Fruit fly (Drosophila melanogaster) whole organism, embryonic: ENCODE results near the gene CG45488.

Experiments
- B-H1 ChIP-seq: fragments of 200-800 bp; sonication (Bioruptor generic); IDR thresholded peaks from 3 replicates; pipeline ENCODE4 v1.3.6; 2022; ENCODE audit warnings: missing biosample characterization, missing genetic modification characterization
- Bdp1 ChIP-seq: fragments of 200-800 bp; sonication (Bioruptor generic); optimal IDR thresholded peaks from 3 replicates; lab custom pipeline; 2016; ENCODE audit warnings: missing biosample characterization, missing genetic modification characterization
- Bteb2 ChIP-seq: fragments of 200-800 bp; sonication (Bioruptor generic); optimal IDR thresholded peaks from 2 replicates; lab custom pipeline; 2016; ENCODE audit warnings: missing biosample characterization, missing genetic modification characterization
- CG10267 ChIP-seq: fragments of 200-800 bp; sonication (Bioruptor generic); optimal IDR thresholded peaks from 2 replicates; lab custom pipeline; 2018; ENCODE audit warnings: missing biosample characterization, mild to moderate bottlenecking, missing genetic modification characterization, moderate library complexity
- CG10543 ChIP-seq: fragments of 200-800 bp; sonication (Bioruptor generic); optimal IDR thresholded peaks from 3 replicates; lab custom pipeline; 2017; ENCODE audit warnings: missing biosample characterization, mild to moderate bottlenecking, missing genetic modification characterization, moderate library complexity
- CG10959 ChIP-seq: fragments of 200-800 bp; sonication (Bioruptor generic); IDR thresholded peaks from 2 replicates; pipeline ENCODE4 v1.3.6; 2022; ENCODE audit warnings: missing biosample characterization, missing genetic modification characterization
- CG11398 ChIP-seq: fragments of 200-800 bp; sonication (Bioruptor generic); optimal IDR thresholded peaks from 2 replicates; lab custom pipeline; 2016; ENCODE audit warnings: missing biosample characterization, missing genetic modification characterization
- CG12155 ChIP-seq: fragments of 200-800 bp; sonication (Bioruptor generic); optimal IDR thresholded peaks from 3 replicates; lab custom pipeline; 2016; ENCODE audit warnings: missing biosample characterization, missing genetic modification characterization
- CG15011 ChIP-seq: fragments of 200-800 bp; sonication (Bioruptor generic); optimal IDR thresholded peaks from 3 replicates; lab custom pipeline; 2018; ENCODE audit warnings: missing biosample characterization, mild to moderate bottlenecking, missing genetic modification characterization
- CG15479 ChIP-seq: fragments of 200-800 bp; sonication (Bioruptor generic); optimal IDR thresholded peaks from 3 replicates; lab custom pipeline; 2019; ENCODE audit warnings: missing biosample characterization, mild to moderate bottlenecking, missing genetic modification characterization, moderate library complexity
- CG17328 ChIP-seq: fragments of 200-800 bp; sonication (Bioruptor generic); IDR thresholded peaks from 2 replicates; pipeline ENCODE4 v1.3.6; 2022; ENCODE audit warnings: missing biosample characterization, missing genetic modification characterization
- CG17612 ChIP-seq: fragments of 200-800 bp; sonication (Bioruptor generic); IDR thresholded peaks from 2 replicates; pipeline ENCODE4 v1.3.6; 2022; ENCODE audit warnings: missing biosample characterization, missing genetic modification characterization
- CG1792 ChIP-seq: fragments of 200-800 bp; sonication (Bioruptor generic); optimal IDR thresholded peaks from 2 replicates; lab custom pipeline; 2016; ENCODE audit warnings: missing biosample characterization, missing genetic modification characterization
- CG18011 ChIP-seq: fragments of 200-800 bp; sonication (Bioruptor generic); optimal IDR thresholded peaks from 2 replicates; lab custom pipeline; 2017; ENCODE audit warnings: missing biosample characterization, missing genetic modification characterization, mild to moderate bottlenecking, moderate library complexity, missing genotype
- CG18476 ChIP-seq: fragments of 200-800 bp; sonication (Bioruptor generic); optimal IDR thresholded peaks from 2 replicates; lab custom pipeline; 2016; ENCODE audit warnings: missing biosample characterization, mild to moderate bottlenecking, missing genetic modification characterization
- CG2199 ChIP-seq: fragments of 200-800 bp; sonication (Bioruptor generic); IDR thresholded peaks from 3 replicates; pipeline ENCODE4 v1.3.6; 2022; ENCODE audit warnings: missing biosample characterization, missing genetic modification characterization
- CG31224 ChIP-seq: fragments of 200-800 bp; sonication (Bioruptor generic); IDR thresholded peaks from 2 replicates; pipeline ENCODE4 v1.3.6; 2022; ENCODE audit warnings: missing biosample characterization, missing genetic modification characterization
- CG31388 ChIP-seq: fragments of 200-800 bp; sonication (Bioruptor generic); optimal IDR thresholded peaks from 2 replicates; lab custom pipeline; 2016; ENCODE audit warnings: missing biosample characterization, missing genetic modification characterization
- CG3281 ChIP-seq: fragments of 200-800 bp; sonication (Bioruptor generic); optimal IDR thresholded peaks from 3 replicates; lab custom pipeline; 2017; ENCODE audit warnings: missing biosample characterization, mild to moderate bottlenecking, missing genetic modification characterization
- CG9727 ChIP-seq: fragments of 200-800 bp; sonication (Bioruptor generic); optimal IDR thresholded peaks from 3 replicates; lab custom pipeline; 2017; ENCODE audit warnings: missing biosample characterization, mild to moderate bottlenecking, missing genetic modification characterization
- Dek ChIP-seq: fragments of 200-800 bp; sonication (Bioruptor generic); optimal IDR thresholded peaks from 3 replicates; lab custom pipeline; 2019; ENCODE audit warnings: missing biosample characterization, mild to moderate bottlenecking, missing genetic modification characterization, moderate library complexity
- Dip2 ChIP-seq: fragments of 200-800 bp; sonication (Bioruptor generic); IDR thresholded peaks from 2 replicates; pipeline ENCODE4 v1.3.6; 2022; ENCODE audit warnings: missing biosample characterization, missing genetic modification characterization
- Dll ChIP-seq: fragments of 200-800 bp; sonication (Bioruptor generic); IDR thresholded peaks from 4 replicates; pipeline ENCODE4 v1.3.6; 2022; ENCODE audit warnings: missing biosample characterization, missing genetic modification characterization; ENCODE audit not compliant: partially characterized antibody
- Lhr ChIP-seq: fragments of 200-800 bp; sonication (Bioruptor generic); optimal IDR thresholded peaks from 3 replicates; lab custom pipeline; 2017; ENCODE audit warnings: mild to moderate bottlenecking, missing biosample characterization, missing genetic modification reagents, missing genetic modification characterization
- Pdp1 ChIP-seq, 2 experiments: fragments of 200-800 bp; sonication (Bioruptor generic); optimal IDR thresholded peaks; 3 replicates each; lab custom pipeline; 2016; ENCODE audit warnings: missing biosample characterization in 2 of 2, missing genetic modification characterization in 2 of 2, mild to moderate bottlenecking in 1 of 2, moderate library complexity in 1 of 2
- Rfx ChIP-seq: fragments of 200-800 bp; sonication (Bioruptor generic); IDR thresholded peaks from 2 replicates; pipeline ENCODE4 v1.3.6; 2022; ENCODE audit warnings: missing biosample characterization, missing genetic modification characterization
- Rx ChIP-seq: fragments of 200-800 bp; sonication (Bioruptor generic); IDR thresholded peaks from 2 replicates; pipeline ENCODE4 v1.3.6; 2022; ENCODE audit warnings: missing biosample characterization, missing genetic modification characterization
- Sin3A ChIP-seq: fragments of >200 bp; optimal IDR thresholded peaks from 2 replicates; lab custom pipeline; 2018
- Usf ChIP-seq: fragments of 200-800 bp; sonication (Bioruptor generic); optimal IDR thresholded peaks from 2 replicates; lab custom pipeline; 2017; ENCODE audit warnings: missing genotype, missing biosample characterization, missing genetic modification characterization
- Xrp1 ChIP-seq: fragments of 200-800 bp; sonication (Bioruptor generic); IDR thresholded peaks from 2 replicates; pipeline ENCODE4 v1.3.6; 2022; ENCODE audit warnings: missing biosample characterization, missing genetic modification characterization
- bbx ChIP-seq: fragments of 200-800 bp; sonication (Bioruptor generic); IDR thresholded peaks from 2 replicates; pipeline ENCODE4 v1.3.6; 2022; ENCODE audit warnings: missing biosample characterization, missing genetic modification characterization; ENCODE audit not compliant: partially characterized antibody
- btn ChIP-seq: fragments of 200-800 bp; sonication (Bioruptor generic); optimal IDR thresholded peaks from 2 replicates; lab custom pipeline; 2016; ENCODE audit warnings: missing biosample characterization, missing genetic modification characterization
- chm ChIP-seq: fragments of 200-800 bp; sonication (Bioruptor generic); IDR thresholded peaks from 2 replicates; pipeline ENCODE4 v1.3.6; 2022; ENCODE audit warnings: missing biosample characterization, missing genetic modification characterization
- dmrt11E ChIP-seq: fragments of 200-800 bp; sonication (Bioruptor generic); optimal IDR thresholded peaks from 3 replicates; lab custom pipeline; 2018; ENCODE audit warnings: missing biosample characterization, mild to moderate bottlenecking, missing genetic modification characterization, moderate library complexity
- dysf ChIP-seq: fragments of 200-800 bp; sonication (Bioruptor generic); IDR thresholded peaks from 3 replicates; pipeline ENCODE4 v1.3.6; 2022; ENCODE audit warnings: missing biosample characterization, missing genetic modification characterization
- ems ChIP-seq: fragments of 200-800 bp; sonication (Bioruptor generic); optimal IDR thresholded peaks from 3 replicates; lab custom pipeline; 2016; ENCODE audit warnings: missing biosample characterization, missing genetic modification characterization
- exex ChIP-seq: fragments of 200-800 bp; sonication (Bioruptor generic); optimal IDR thresholded peaks from 4 replicates; lab custom pipeline; 2018; ENCODE audit warnings: missing biosample characterization, mild to moderate bottlenecking, missing genetic modification characterization, moderate library complexity
- gfzf ChIP-seq: fragments of 200-800 bp; sonication (Bioruptor generic); optimal IDR thresholded peaks from 2 replicates; lab custom pipeline; 2016; ENCODE audit warnings: missing biosample characterization, mild to moderate bottlenecking, missing genetic modification characterization, moderate library complexity
- grau ChIP-seq: fragments of 200-800 bp; optimal IDR thresholded peaks from 3 replicates; lab custom pipeline; 2019; ENCODE audit warnings: missing biosample characterization, mild to moderate bottlenecking, missing genetic modification characterization, moderate library complexity
- hb ChIP-seq: fragments of 200-800 bp; sonication (Bioruptor generic); IDR thresholded peaks from 3 replicates; pipeline ENCODE4 v1.3.6; 2022; ENCODE audit warnings: missing biosample characterization, missing genetic modification characterization; ENCODE audit not compliant: partially characterized antibody
- kni ChIP-seq: fragments of 200-800 bp; sonication (Bioruptor generic); optimal IDR thresholded peaks from 3 replicates; lab custom pipeline; 2017; ENCODE audit warnings: mild to moderate bottlenecking, missing biosample characterization, missing genetic modification reagents, missing genetic modification characterization
- lab ChIP-seq: fragments of 200-800 bp; sonication (Bioruptor generic); optimal IDR thresholded peaks from 3 replicates; lab custom pipeline; 2017; ENCODE audit warnings: missing biosample characterization, missing genetic modification characterization, mild to moderate bottlenecking, moderate library complexity, missing genetic modification reagents
- lola ChIP-seq, 3 experiments: fragments of >200 bp in 2 of 3; fragments of 200-800 bp in 1 of 3; sonication (Bioruptor generic) in 1 of 3; optimal IDR thresholded peaks; 2 replicates each; lab custom pipeline; 2017 to 2019; ENCODE audit warnings: missing biosample characterization in 3 of 3, missing genetic modification characterization in 3 of 3, mild to moderate bottlenecking in 1 of 3, moderate library complexity in 1 of 3
- schlank ChIP-seq: fragments of 200-800 bp; sonication (Bioruptor generic); optimal IDR thresholded peaks from 2 replicates; lab custom pipeline; 2018; ENCODE audit warnings: missing biosample characterization, mild to moderate bottlenecking, missing genetic modification characterization
- sna ChIP-seq: fragments of 200-800 bp; sonication (Bioruptor generic); IDR thresholded peaks from 2 replicates; pipeline ENCODE4 v1.3.6; 2022; ENCODE audit warnings: missing biosample characterization, missing genetic modification characterization; ENCODE audit not compliant: partially characterized antibody
- tap ChIP-seq: fragments of 200-800 bp; optimal IDR thresholded peaks from 3 replicates; lab custom pipeline; 2019; ENCODE audit warnings: missing biosample characterization, mild to moderate bottlenecking, missing genetic modification characterization, moderate library complexity
- tna ChIP-seq: fragments of 200-800 bp; sonication (Bioruptor generic); IDR thresholded peaks from 2 replicates; pipeline ENCODE4 v1.3.6; 2022; ENCODE audit warnings: missing biosample characterization, missing genetic modification characterization; ENCODE audit not compliant: partially characterized antibody
- zfh1 ChIP-seq: fragments of 200-800 bp; sonication (Bioruptor generic); IDR thresholded peaks from 3 replicates; pipeline ENCODE4 v1.3.6; 2022; ENCODE audit warnings: missing biosample characterization, missing genetic modification characterization

CG45488 gene

dm6 chrX:19886936-19887934 lies 33.0 kb downstream of the CG45488 start (continued):
- TF ChIP-seq Usf (GFP tag; lab: Kevin White, UChicago), result no peak
- TF ChIP-seq CG2199 (GFP tag; lab: Robert Waterston, UW), result no peak
- no peak for TF ChIP-seq Sin3A (lab: Kevin White, UChicago)
- no peak for TF ChIP-seq lola (GFP tag; optimal IDR thresholded peaks at IDR 0.05; lab: Kevin White, UChicago)
- no peak for TF ChIP-seq CG10959
- no peak for TF ChIP-seq grau (tag; lab: Kevin White, UChicago)
- TF ChIP-seq CG18011, result no peak
- no peak for TF ChIP-seq exex (tag; lab: Kevin White, UChicago)
- TF ChIP-seq Pdp1 (GFP tag; optimal IDR thresholded peaks at IDR 0.05; lab: Kevin White, UChicago), result peak in 1 of 2 experiments; percentile 99
- TF ChIP-seq chm (GFP tag; lab: Robert Waterston, UW), result no peak
- TF ChIP-seq kni (GFP tag; lab: Kevin White, UChicago), result peak; percentile 39
- peak; percentile 8 for TF ChIP-seq CG3281 (GFP tag; lab: Kevin White, UChicago)
- peak; percentile 63; the same call in 2 of the 4 replicates for TF ChIP-seq Dll (GFP tag; lab: Robert Waterston, UW)
- no peak for TF ChIP-seq CG31224
- TF ChIP-seq lab, result peak; percentile 44
- no peak for TF ChIP-seq Bteb2 (GFP tag; lab: Kevin White, UChicago)
- TF ChIP-seq CG15011 (GFP tag; lab: Kevin White, UChicago), result no peak
- TF ChIP-seq CG9727 (GFP tag; lab: Kevin White, UChicago), result peak; percentile 29
- TF ChIP-seq CG11398 (GFP tag; lab: Kevin White, UChicago), result no peak
- no peak for TF ChIP-seq hb (GFP tag; lab: Robert Waterston, UW)
- no peak for TF ChIP-seq Dek (tag; lab: Kevin White, UChicago)
- TF ChIP-seq CG31388 (GFP tag; lab: Kevin White, UChicago), result no peak
- no peak for TF ChIP-seq tap (tag; lab: Kevin White, UChicago)
- TF ChIP-seq CG17612 (GFP tag; lab: Robert Waterston, UW), result no peak
- TF ChIP-seq sna (GFP tag; lab: Robert Waterston, UW), result 0 out of 2 replicates have a peak, but pooled peaks have one; percentile 44
- TF ChIP-seq gfzf (GFP tag; lab: Kevin White, UChicago), result no peak
- TF ChIP-seq Rfx (GFP tag; lab: Robert Waterston, UW), result peak; percentile 36; the same call in 1 of the 2 replicates
- TF ChIP-seq B-H1 (GFP tag; lab: Robert Waterston, UW), result no peak
- TF ChIP-seq CG18476 (GFP tag; lab: Kevin White, UChicago), result no peak
- TF ChIP-seq CG12155, result no peak
- TF ChIP-seq Xrp1 (GFP tag; lab: Robert Waterston, UW), result no peak
- TF ChIP-seq CG10543 (GFP tag; lab: Kevin White, UChicago), result peak; percentile 83
- no peak for TF ChIP-seq schlank (tag; lab: Kevin White, UChicago)
- TF ChIP-seq bbx, result peak; percentile 46; the same call in 1 of the 2 replicates
- TF ChIP-seq Dip2 (GFP tag; lab: Robert Waterston, UW), result no peak
- TF ChIP-seq CG17328 (GFP tag; lab: Robert Waterston, UW), result no peak
- no peak for TF ChIP-seq CG10267 (tag; lab: Kevin White, UChicago)
- no peak for TF ChIP-seq ems (GFP tag; lab: Kevin White, UChicago)
- TF ChIP-seq Lhr, result no peak
- no peak for TF ChIP-seq dysf (GFP tag; lab: Robert Waterston, UW)
- no peak for TF ChIP-seq btn (GFP tag; lab: Kevin White, UChicago)
- TF ChIP-seq Rx (GFP tag; lab: Robert Waterston, UW), result no peak
- TF ChIP-seq CG15479 (GFP tag; lab: Kevin White, UChicago), result peak; percentile 68
- TF ChIP-seq zfh1 (GFP tag; lab: Robert Waterston, UW), result no peak
- no peak for TF ChIP-seq Bdp1 (GFP tag; lab: Kevin White, UChicago)
- no peak for TF ChIP-seq tna (GFP tag; lab: Robert Waterston, UW)
- no peak for TF ChIP-seq dmrt11E (tag; lab: Kevin White, UChicago)
- TF ChIP-seq CG1792 (GFP tag; lab: Kevin White, UChicago), result no peak
